Worm (Caenorhabditis elegans): ENCODE results near the gene chil-26.
"Not testable (repeated sequence)": the region's sequence is repeated elsewhere in the genome, so short reads cannot be mapped to it uniquely, and the experiment has no call there.

Gene chil-26

DNA sequence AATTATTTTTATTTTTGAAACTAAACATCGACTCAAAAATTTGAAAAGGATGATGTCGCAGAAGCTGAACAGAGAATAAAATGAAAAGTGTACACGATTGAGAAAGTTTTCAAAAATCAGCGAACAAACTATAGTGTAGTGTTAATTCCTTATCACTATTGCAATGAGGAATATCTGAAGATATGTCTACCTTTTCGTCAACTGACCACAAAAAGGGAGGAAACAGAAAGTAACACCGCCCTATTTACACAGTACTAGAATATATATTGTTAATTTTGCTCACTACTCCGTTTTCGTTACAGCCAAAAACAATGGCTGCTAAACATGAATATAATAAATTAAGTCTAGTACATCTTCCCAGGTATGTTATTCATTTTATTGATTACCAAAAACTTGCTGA, 26.9 kb upstream of the chil-26 start, which contains the start of gene chil-18:
TSS of gene chil-18 (plus strand) at position 301 of the 400 bp plus-strand sequence.
- TF ChIP-seq lin-13 (tag; optimal IDR thresholded peaks at IDR 0.05) = no peak
- TF ChIP-seq drap-1 (GFP tag; optimal IDR thresholded peaks at IDR 0.05) = no peak
- TF ChIP-seq ham-2 (GFP tag; optimal IDR thresholded peaks at IDR 0.05) = no peak
- no peak for TF ChIP-seq nhr-76 (tag; optimal IDR thresholded peaks at IDR 0.05)
- no peak for TF ChIP-seq blmp-1 (tag; optimal IDR thresholded peaks at IDR 0.05)
- no peak for TF ChIP-seq elt-3 (tag; optimal IDR thresholded peaks at IDR 0.05)

DNA sequence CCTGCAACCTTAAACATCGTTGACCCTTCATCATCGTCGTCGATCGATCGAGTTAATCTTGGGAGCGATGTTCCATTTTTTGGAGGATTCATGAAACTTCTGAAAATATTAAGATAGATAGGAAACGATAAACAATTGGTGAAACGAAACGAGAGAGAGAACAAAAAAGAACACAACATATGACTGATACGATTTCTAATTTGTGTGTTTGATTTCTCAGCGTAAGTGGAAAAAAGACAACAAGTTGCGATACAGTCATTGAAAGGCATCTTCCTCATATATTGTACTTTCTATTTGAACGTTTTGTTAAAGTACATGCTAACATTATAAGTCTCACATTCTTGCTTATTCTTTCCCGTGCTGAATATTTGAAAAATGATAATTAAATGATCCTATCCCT, 22.7 kb upstream of the chil-26 start, which contains the start of gene R09D1.12:
TSS of gene R09D1.12 (minus strand) at position 101 of the 400 bp plus-strand sequence.
- TF ChIP-seq lin-13 (tag; optimal IDR thresholded peaks at IDR 0.05); ceh-83 (GFP tag; optimal IDR thresholded peaks at IDR 0.05); sptf-1 (tag; optimal IDR thresholded peaks at IDR 0.05): not testable (repeated sequence)

- no peak for TF ChIP-seq drap-1 (GFP tag; optimal IDR thresholded peaks at IDR 0.05)
- no peak for TF ChIP-seq pha-4 (tag; optimal IDR thresholded peaks at IDR 0.05)
- no peak for TF ChIP-seq elt-1 (tag; optimal IDR thresholded peaks at IDR 0.05; ENCODE audit: borderline replicate concordance, insufficient read depth)
Measured at ce11 chrII:9454304-9454703, 20.6 kb upstream of the chil-26 start, which contains the start of gene chil-19. Gene chil-19, minus strand, starts transcription at chrII:9454404.

ce11 chrII:9459462-9459861, 15.4 kb upstream of the chil-26 start, which contains the start of gene R09D1.14:
Gene R09D1.14, minus strand, starts transcription at chrII:9459562.
- not testable (repeated sequence) for TF ChIP-seq mls-2 (tag; optimal IDR thresholded peaks at IDR 0.05); ces-1 (GFP tag; optimal IDR thresholded peaks at IDR 0.05); elt-1 (tag; optimal IDR thresholded peaks at IDR 0.05; ENCODE audit: borderline replicate concordance, insufficient read depth)

DNA sequence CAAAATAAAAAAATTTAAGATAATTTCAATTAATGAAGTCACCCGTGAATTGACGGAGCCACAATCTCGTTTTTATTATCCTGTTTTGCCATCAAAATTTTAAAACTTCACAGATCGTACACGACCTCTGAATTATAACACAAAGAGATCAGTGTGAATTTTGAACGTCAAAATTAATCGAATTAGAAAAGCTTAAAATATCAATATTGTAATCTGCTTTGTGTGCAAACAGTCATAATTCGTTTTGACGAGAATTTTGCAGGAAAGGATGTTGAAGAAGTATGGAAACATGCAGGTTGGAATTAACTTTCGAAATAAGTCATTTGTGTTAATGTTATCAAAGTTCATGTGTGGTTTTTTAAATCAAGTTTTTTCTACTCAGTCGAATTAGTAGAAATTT, 13.0 kb upstream of the chil-26 start, which contains the start of gene chil-21:
TSS of gene chil-21 (minus strand) at position 101 of the 400 bp plus-strand sequence.
- TF ChIP-seq mab-5 (tag; optimal IDR thresholded peaks at IDR 0.05); ceh-39 (tag; optimal IDR thresholded peaks at IDR 0.05); ceh-83 (GFP tag; optimal IDR thresholded peaks at IDR 0.05): not testable (repeated sequence)

ce11 chrII:9466095-9466494, 8.8 kb upstream of the chil-26 start, which contains the start of gene chil-22:
Gene chil-22, minus strand, starts transcription at chrII:9466195.
- no peak for TF ChIP-seq zip-8 (tag; optimal IDR thresholded peaks at IDR 0.05)
- TF ChIP-seq lin-13 (tag; optimal IDR thresholded peaks at IDR 0.05) = no peak
- no peak for TF ChIP-seq nhr-12 (tag; optimal IDR thresholded peaks at IDR 0.05)
- no peak for TF ChIP-seq sem-2 (GFP tag; optimal IDR thresholded peaks at IDR 0.05)
- no peak for TF ChIP-seq hlh-1 (tag; optimal IDR thresholded peaks at IDR 0.05)
- TF ChIP-seq flh-1 (GFP tag; optimal IDR thresholded peaks at IDR 0.05) = no peak
- no peak for TF ChIP-seq ceh-43 (GFP tag; optimal IDR thresholded peaks at IDR 0.05)
- TF ChIP-seq cnd-1 (tag; optimal IDR thresholded peaks at IDR 0.05) = no peak
- TF ChIP-seq lsy-2 (tag; optimal IDR thresholded peaks at IDR 0.05) = no peak
- no peak for TF ChIP-seq unc-62 (GFP tag; optimal IDR thresholded peaks at IDR 0.05)
- TF ChIP-seq ceh-83 (GFP tag; optimal IDR thresholded peaks at IDR 0.05) = no peak
- no peak for TF ChIP-seq mls-2 (tag; optimal IDR thresholded peaks at IDR 0.05)
- TF ChIP-seq ces-1 (GFP tag; optimal IDR thresholded peaks at IDR 0.05) = no peak
- no peak for TF ChIP-seq nhr-76 (tag; optimal IDR thresholded peaks at IDR 0.05)

ce11 chrII:9468414-9468813, 6.4 kb upstream of the chil-26 start, which contains the start of gene chil-23:
Gene chil-23, minus strand, starts transcription at chrII:9468611.
- TF ChIP-seq elt-1 (tag; optimal IDR thresholded peaks at IDR 0.05; ENCODE audit: borderline replicate concordance, insufficient read depth) (no peak), mls-2 (tag; optimal IDR thresholded peaks at IDR 0.05) (no peak), mab-5 (tag; optimal IDR thresholded peaks at IDR 0.05) (no peak), ztf-11 (tag; optimal IDR thresholded peaks at IDR 0.05) (no peak), unc-120 (tag; optimal IDR thresholded peaks at IDR 0.05; ENCODE audit: poor library complexity, severe bottlenecking) (no peak), flh-1 (GFP tag; optimal IDR thresholded peaks at IDR 0.05) (no peak), unc-39 (tag; optimal IDR thresholded peaks at IDR 0.05) (no peak), blmp-1 (tag; optimal IDR thresholded peaks at IDR 0.05) (no peak), ceh-39 (tag; optimal IDR thresholded peaks at IDR 0.05) (no peak), ham-2 (GFP tag; optimal IDR thresholded peaks at IDR 0.05) (no peak), unc-62 (GFP tag; optimal IDR thresholded peaks at IDR 0.05) (no peak), mep-1 (tag; optimal IDR thresholded peaks at IDR 0.05) (no peak), snpc-4 (tag; optimal IDR thresholded peaks at IDR 0.05) (no peak), pha-4 (tag; optimal IDR thresholded peaks at IDR 0.05) (no peak), nhr-76 (tag; optimal IDR thresholded peaks at IDR 0.05) (no peak), lin-32 (GFP tag; optimal IDR thresholded peaks at IDR 0.05) (no peak), nhr-2 (tag; optimal IDR thresholded peaks at IDR 0.05) (no peak), lin-13 (tag; optimal IDR thresholded peaks at IDR 0.05) (no peak)

Data from whole organism, mixed stage, embryonic.